Worm (Caenorhabditis elegans): ENCODE data around the gene R08A2.5.

DNA sequence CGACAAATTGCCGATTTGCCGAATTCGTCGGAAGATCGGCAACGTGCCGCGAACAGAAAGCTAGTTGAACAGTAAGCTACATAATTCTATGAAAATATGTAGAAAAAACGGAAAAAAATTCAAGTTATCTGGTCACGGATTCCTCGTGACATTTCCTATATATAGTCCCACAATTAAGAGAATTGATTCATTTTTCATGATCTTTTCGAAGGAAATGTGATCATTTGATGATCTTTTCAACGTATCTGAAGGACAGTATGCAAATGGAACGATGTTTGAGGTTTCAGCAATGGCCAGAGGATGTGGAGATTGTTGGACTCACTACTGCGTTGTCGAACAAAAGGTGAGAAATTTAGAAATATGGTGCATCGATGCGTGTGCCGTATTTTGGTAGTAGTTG is 4.5 kb upstream of the R08A2.5 start, which contains the start of gene R08A2.9:
- TF ChIP-seq nfya-1 (tag; optimal IDR thresholded peaks at IDR 0.05) (no peak), C08G9.2 (tag; optimal IDR thresholded peaks at IDR 0.05) (no peak), fax-1 (tag; optimal IDR thresholded peaks at IDR 0.05) (no peak), ama-1 (optimal IDR thresholded peaks at IDR 0.05) (no peak), sox-4 (tag; optimal IDR thresholded peaks at IDR 0.05) (no peak), madf-2 (tag; optimal IDR thresholded peaks at IDR 0.05) (no peak), dve-1 (tag; optimal IDR thresholded peaks at IDR 0.05) (no peak), Y22D7AL.16 (tag; optimal IDR thresholded peaks at IDR 0.05) (no peak), ceh-34 (tag; optimal IDR thresholded peaks at IDR 0.05) (no peak), ets-4 (tag; optimal IDR thresholded peaks at IDR 0.05) (no peak), pros-1 (tag; optimal IDR thresholded peaks at IDR 0.05) (no peak), fkh-10 (GFP tag; optimal IDR thresholded peaks at IDR 0.05) (no peak), hlh-30 (tag; optimal IDR thresholded peaks at IDR 0.05; ENCODE audit: insufficient read depth) (no peak), odd-2 (tag; optimal IDR thresholded peaks at IDR 0.05) (no peak)
